Worm (Caenorhabditis elegans) whole organism, L4 larva: ENCODE results near the gene pgl-3.
A peak's percentile ranks its signal among the peaks of the same experiment; 100 is the strongest.

Source experiments
- dpl-1 ChIP-seq: fragments of 150-350 bp; optimal IDR thresholded peaks from 2 replicates; lab custom pipeline; 2014; ENCODE audit warnings: missing biosample characterization, missing genetic modification reagents, missing genetic modification characterization
- fos-1 ChIP-seq: fragments of 150-350 bp; optimal IDR thresholded peaks from 2 replicates; lab custom pipeline; 2014; ENCODE audit warnings: missing biosample characterization, missing genetic modification characterization
- lin-15B ChIP-seq: fragments of 150-350 bp; sonication (generic microtip); optimal IDR thresholded peaks from 3 replicates; lab custom pipeline; 2014; ENCODE audit warnings: missing biosample characterization, missing genetic modification characterization
- mep-1 ChIP-seq: fragments of 150-350 bp; sonication (generic microtip); optimal IDR thresholded peaks from 3 replicates; lab custom pipeline; 2014; ENCODE audit warnings: missing biosample characterization, missing genetic modification characterization
- nhr-11 ChIP-seq: fragments of 150-350 bp; optimal IDR thresholded peaks from 2 replicates; lab custom pipeline; 2014; ENCODE audit warnings: missing biosample characterization, missing genetic modification characterization
- nhr-76 ChIP-seq: fragments of 150-350 bp; optimal IDR thresholded peaks from 2 replicates; lab custom pipeline; 2014; ENCODE audit warnings: missing biosample characterization, missing genetic modification characterization
- nhr-77 ChIP-seq: fragments of 150-350 bp; optimal IDR thresholded peaks from 2 replicates; lab custom pipeline; 2014; ENCODE audit warnings: missing biosample characterization, missing genetic modification characterization
- pha-4 ChIP-seq, 2 experiments: fragments of 150-350 bp in 1 of 2; fragments of 200-800 bp in 1 of 2; sonication (Bioruptor generic) in 1 of 2; IDR thresholded peaks in 1 of 2; optimal IDR thresholded peaks in 1 of 2; 2 replicates each; pipeline versions ENCODE4 v1.3.6 to Lab custom; 2014 to 2022; ENCODE audit warnings: missing genetic modification characterization in 2 of 2, missing genetic modification reagents in 2 of 2, missing biosample characterization in 1 of 2, missing compliant biosample characterization in 1 of 2

- no peak for TF ChIP-seq dpl-1 (GFP tag; lab: Kevin White, UChicago)
- peak; percentile 16 for TF ChIP-seq nhr-11 (tag; lab: Kevin White, UChicago)
- no peak for TF ChIP-seq nhr-77 (tag; lab: Kevin White, UChicago)
- no peak for TF ChIP-seq fos-1 (tag; lab: Kevin White, UChicago)
- TF ChIP-seq pha-4 (GFP tag; IDR thresholded peaks at IDR 0.05; lab: Robert Waterston, UW): no peak
- no peak for TF ChIP-seq pha-4 (tag; optimal IDR thresholded peaks at IDR 0.05; lab: Kevin White, UChicago)
- TF ChIP-seq mep-1 (tag; lab: Kevin White, UChicago): peak; percentile 19
- TF ChIP-seq lin-15B (tag; lab: Kevin White, UChicago): no peak
- TF ChIP-seq nhr-76: no peak
These were observed 25.7 kb upstream of the pgl-3 start, which contains the start of gene tig-2 for ce11 chrV:4730075-4730474.
